Fruit fly (Drosophila melanogaster) whole organism, embryonic: Measurements from ENCODE around the gene CG6481.
A peak's percentile ranks its signal among the peaks of the same experiment; 100 is the strongest.

Experiments used
- CG10267 ChIP-seq: fragments of 200-800 bp; sonication (Bioruptor generic); optimal IDR thresholded peaks from 2 replicates; lab custom pipeline; 2018; ENCODE audit warnings: missing biosample characterization, mild to moderate bottlenecking, missing genetic modification characterization, moderate library complexity
- CG11723 ChIP-seq: fragments of 200-800 bp; sonication (Bioruptor generic); optimal IDR thresholded peaks from 2 replicates; lab custom pipeline; 2017; ENCODE audit warnings: missing biosample characterization, mild to moderate bottlenecking, missing genetic modification characterization
- CG12769 ChIP-seq: fragments of 200-800 bp; sonication (Bioruptor generic); optimal IDR thresholded peaks from 2 replicates; lab custom pipeline; 2019; ENCODE audit warnings: missing biosample characterization, mild to moderate bottlenecking, missing genetic modification characterization, moderate library complexity
- CG12942 ChIP-seq: fragments of 200-800 bp; sonication (Bioruptor generic); optimal IDR thresholded peaks from 3 replicates; lab custom pipeline; 2016; ENCODE audit warnings: missing biosample characterization, missing genetic modification characterization
- CG13296 ChIP-seq: fragments of 200-800 bp; sonication (Bioruptor generic); optimal IDR thresholded peaks from 3 replicates; lab custom pipeline; 2018; ENCODE audit warnings: missing biosample characterization, mild to moderate bottlenecking, missing genetic modification characterization
- CG14441 ChIP-seq: fragments of 200-800 bp; sonication (Bioruptor generic); IDR thresholded peaks from 2 replicates; pipeline ENCODE4 v1.3.6; 2022; ENCODE audit warnings: missing biosample characterization, missing genetic modification characterization
- CG15073 ChIP-seq: fragments of 200-800 bp; sonication (Bioruptor generic); optimal IDR thresholded peaks from 2 replicates; lab custom pipeline; 2016; ENCODE audit warnings: missing biosample characterization, missing genetic modification characterization
- CG17802 ChIP-seq: fragments of 200-800 bp; sonication (Bioruptor generic); optimal IDR thresholded peaks from 2 replicates; lab custom pipeline; 2018; ENCODE audit warnings: missing biosample characterization, mild to moderate bottlenecking, missing genetic modification characterization, moderate library complexity
- CG18476 ChIP-seq: fragments of 200-800 bp; sonication (Bioruptor generic); optimal IDR thresholded peaks from 2 replicates; lab custom pipeline; 2016; ENCODE audit warnings: missing biosample characterization, mild to moderate bottlenecking, missing genetic modification characterization
- CG2116 ChIP-seq: fragments of 200-800 bp; sonication (Bioruptor generic); optimal IDR thresholded peaks from 3 replicates; lab custom pipeline; 2018; ENCODE audit warnings: missing biosample characterization, mild to moderate bottlenecking, missing genetic modification characterization
- CG30403 ChIP-seq: fragments of 200-800 bp; sonication (Bioruptor generic); optimal IDR thresholded peaks from 3 replicates; lab custom pipeline; 2016; ENCODE audit warnings: missing biosample characterization, missing genetic modification characterization
- CG32767 ChIP-seq: fragments of 200-800 bp; sonication (Bioruptor generic); IDR thresholded peaks from 2 replicates; pipeline ENCODE4 v1.3.6; 2022; ENCODE audit warnings: missing biosample characterization, missing genetic modification characterization
- CG34224 ChIP-seq: fragments of 200-800 bp; sonication (Bioruptor generic); IDR thresholded peaks from 3 replicates; pipeline ENCODE4 v1.3.6; 2022; ENCODE audit warnings: missing biosample characterization, missing genetic modification characterization; ENCODE audit not compliant: partially characterized antibody
- CG43689 ChIP-seq: fragments of 200-800 bp; sonication (Bioruptor generic); IDR thresholded peaks from 2 replicates; pipeline ENCODE4 v1.3.6; 2022; ENCODE audit warnings: missing biosample characterization, missing genetic modification characterization
- CG6765 ChIP-seq: fragments of 200-800 bp; sonication (Bioruptor generic); optimal IDR thresholded peaks from 3 replicates; lab custom pipeline; 2017; ENCODE audit warnings: missing biosample characterization, mild to moderate bottlenecking, missing genetic modification characterization
- CG6791 ChIP-seq: fragments of 200-800 bp; sonication (Bioruptor generic); IDR thresholded peaks from 3 replicates; pipeline ENCODE4 v1.3.6; 2022; ENCODE audit warnings: missing biosample characterization, missing genetic modification characterization; ENCODE audit not compliant: partially characterized antibody
- CG8359 ChIP-seq: fragments of 200-800 bp; sonication (Bioruptor generic); optimal IDR thresholded peaks from 2 replicates; lab custom pipeline; 2017; ENCODE audit warnings: missing biosample characterization, mild to moderate bottlenecking, missing genetic modification characterization, borderline replicate concordance
- CG8944 ChIP-seq: fragments of 200-800 bp; sonication (Bioruptor generic); optimal IDR thresholded peaks from 3 replicates; lab custom pipeline; 2016; ENCODE audit warnings: missing biosample characterization, missing genetic modification characterization
- CG9876 ChIP-seq: fragments of 200-800 bp; sonication (Bioruptor generic); optimal IDR thresholded peaks from 2 replicates; lab custom pipeline; 2016; ENCODE audit warnings: missing biosample characterization, missing genetic modification characterization
- Camta ChIP-seq: fragments of 200-800 bp; sonication (Bioruptor generic); optimal IDR thresholded peaks from 2 replicates; lab custom pipeline; 2016; ENCODE audit warnings: missing biosample characterization, missing genetic modification characterization
- Dad ChIP-seq: fragments of 200-800 bp; sonication (Bioruptor generic); optimal IDR thresholded peaks from 3 replicates; lab custom pipeline; 2016; ENCODE audit warnings: missing biosample characterization, missing genetic modification characterization
- Dref ChIP-seq: fragments of 200-800 bp; sonication (Bioruptor generic); IDR thresholded peaks from 2 replicates; pipeline ENCODE4 v1.3.6; 2022; ENCODE audit warnings: missing biosample characterization, missing genetic modification characterization
- Fer3 ChIP-seq: fragments of 200-800 bp; sonication (Bioruptor generic); optimal IDR thresholded peaks from 2 replicates; lab custom pipeline; 2018; ENCODE audit warnings: missing biosample characterization, mild to moderate bottlenecking, missing genetic modification characterization, moderate library complexity
- GATAe ChIP-seq: fragments of 200-800 bp; sonication (Bioruptor generic); conservative IDR thresholded peaks from 2 replicates; pipeline ENCODE4 v1.3.6; 2022; ENCODE audit warnings: missing biosample characterization, missing genetic modification characterization
- H15 ChIP-seq: fragments of 200-800 bp; sonication (Bioruptor generic); IDR thresholded peaks from 3 replicates; pipeline ENCODE4 v1.3.6; 2022; ENCODE audit warnings: missing biosample characterization, missing genetic modification characterization
- Lpt ChIP-seq: fragments of >200 bp; optimal IDR thresholded peaks from 2 replicates; lab custom pipeline; 2018; ENCODE audit warnings: missing biosample characterization, missing genetic modification characterization
- Mad ChIP-seq: fragments of 200-800 bp; sonication (Bioruptor generic); optimal IDR thresholded peaks from 2 replicates; lab custom pipeline; 2016; ENCODE audit warnings: missing biosample characterization, missing genetic modification characterization
- Myb ChIP-seq: fragments of 200-800 bp; sonication (Bioruptor generic); optimal IDR thresholded peaks from 2 replicates; lab custom pipeline; 2016; ENCODE audit warnings: missing biosample characterization, missing genetic modification characterization
- Nf-YB ChIP-seq: fragments of 200-800 bp; sonication (Bioruptor generic); optimal IDR thresholded peaks from 3 replicates; lab custom pipeline; 2019; ENCODE audit warnings: missing biosample characterization, mild to moderate bottlenecking, missing genetic modification characterization, moderate library complexity
- Oaz ChIP-seq: fragments of 200-800 bp; sonication (Bioruptor generic); IDR thresholded peaks from 2 replicates; pipeline ENCODE4 v1.3.6; 2022; ENCODE audit warnings: missing biosample characterization, missing genetic modification characterization
- Oli ChIP-seq: fragments of 200-800 bp; sonication (Bioruptor generic); optimal IDR thresholded peaks from 2 replicates; lab custom pipeline; 2018; ENCODE audit warnings: missing biosample characterization, mild to moderate bottlenecking, missing genetic modification characterization, moderate library complexity
- Opbp ChIP-seq: fragments of 200-800 bp; sonication (Bioruptor generic); IDR thresholded peaks from 3 replicates; pipeline ENCODE4 v1.3.6; 2022; ENCODE audit warnings: missing biosample characterization, missing genetic modification characterization; ENCODE audit not compliant: partially characterized antibody
- Side ChIP-seq: fragments of 200-800 bp; sonication (Bioruptor generic); optimal IDR thresholded peaks from 2 replicates; lab custom pipeline; 2016; ENCODE audit warnings: missing biosample characterization, missing genetic modification characterization
- Tbp ChIP-seq: fragments of >200 bp; optimal IDR thresholded peaks from 2 replicates; lab custom pipeline; 2018; ENCODE audit warnings: missing biosample characterization, missing genetic modification characterization
- bsh ChIP-seq, 2 experiments: fragments of 200-800 bp; sonication (Bioruptor generic); optimal IDR thresholded peaks; 2 replicates each; lab custom pipeline; 2017 to 2018; ENCODE audit warnings: mild to moderate bottlenecking in 2 of 2, missing biosample characterization in 2 of 2, missing genetic modification characterization in 2 of 2, moderate library complexity in 1 of 2
- cato ChIP-seq: fragments of 200-800 bp; sonication (Bioruptor generic); optimal IDR thresholded peaks from 2 replicates; lab custom pipeline; 2016; ENCODE audit warnings: missing biosample characterization, missing genetic modification characterization, borderline replicate concordance
- dati ChIP-seq: fragments of 200-800 bp; sonication (Bioruptor generic); IDR thresholded peaks from 2 replicates; pipeline ENCODE4 v1.3.6; 2022; ENCODE audit warnings: missing biosample characterization, missing genetic modification characterization
- dmrt99B ChIP-seq: fragments of 200-800 bp; sonication (Bioruptor generic); optimal IDR thresholded peaks from 2 replicates; lab custom pipeline; 2018; ENCODE audit warnings: missing biosample characterization, mild to moderate bottlenecking, missing genetic modification characterization, moderate library complexity
- exex ChIP-seq: fragments of 200-800 bp; sonication (Bioruptor generic); optimal IDR thresholded peaks from 4 replicates; lab custom pipeline; 2018; ENCODE audit warnings: missing biosample characterization, mild to moderate bottlenecking, missing genetic modification characterization, moderate library complexity
- fd96Cb ChIP-seq: fragments of 200-800 bp; sonication (Bioruptor generic); optimal IDR thresholded peaks from 2 replicates; lab custom pipeline; 2018; ENCODE audit warnings: missing biosample characterization, mild to moderate bottlenecking, missing genetic modification characterization, moderate library complexity
- gro ChIP-seq: fragments of 200-800 bp; sonication (Bioruptor generic); optimal IDR thresholded peaks from 2 replicates; lab custom pipeline; 2016; ENCODE audit warnings: missing biosample characterization, missing genetic modification characterization
- hb ChIP-seq: fragments of 200-800 bp; sonication (Bioruptor generic); IDR thresholded peaks from 3 replicates; pipeline ENCODE4 v1.3.6; 2022; ENCODE audit warnings: missing biosample characterization, missing genetic modification characterization; ENCODE audit not compliant: partially characterized antibody
- hkb ChIP-seq, 2 experiments: fragments of 200-800 bp in 1 of 2; fragments of >200 bp in 1 of 2; sonication (Bioruptor generic) in 1 of 2; IDR thresholded peaks in 1 of 2; optimal IDR thresholded peaks in 1 of 2; 2 replicates each; pipeline versions ENCODE4 v1.3.6 to Lab custom; 2017 to 2022; ENCODE audit warnings: missing biosample characterization in 1 of 2, missing genetic modification characterization in 1 of 2
- jumu ChIP-seq: fragments of 200-800 bp; sonication (Bioruptor generic); optimal IDR thresholded peaks from 3 replicates; lab custom pipeline; 2016; ENCODE audit warnings: missing biosample characterization, missing genetic modification characterization
- klu ChIP-seq: fragments of 200-800 bp; sonication (Bioruptor generic); IDR thresholded peaks from 2 replicates; pipeline ENCODE4 v1.3.6; 2022; ENCODE audit warnings: missing biosample characterization, missing genetic modification characterization
- lbe ChIP-seq: fragments of 200-800 bp; sonication (Bioruptor generic); optimal IDR thresholded peaks from 2 replicates; lab custom pipeline; 2016; ENCODE audit warnings: missing biosample characterization, mild to moderate bottlenecking, missing genetic modification characterization
- nom ChIP-seq: fragments of 200-800 bp; sonication (Bioruptor generic); optimal IDR thresholded peaks from 2 replicates; lab custom pipeline; 2017; ENCODE audit warnings: missing biosample characterization, missing genetic modification characterization, mild to moderate bottlenecking, moderate library complexity, missing genetic modification reagents
- pum ChIP-seq: fragments of 200-800 bp; sonication (Bioruptor generic); optimal IDR thresholded peaks from 2 replicates; lab custom pipeline; 2016; ENCODE audit warnings: missing biosample characterization, missing genetic modification characterization
- rib ChIP-seq: fragments of 200-800 bp; sonication (Bioruptor generic); IDR thresholded peaks from 2 replicates; pipeline ENCODE4 v1.3.6; 2022; ENCODE audit warnings: missing biosample characterization, missing genetic modification characterization
- z ChIP-seq: fragments of 200-800 bp; sonication (Bioruptor generic); IDR thresholded peaks from 3 replicates; pipeline ENCODE4 v1.3.6; 2022; ENCODE audit warnings: missing biosample characterization, missing genetic modification characterization

Gene CG6481

dm6 chrX:18546785-18547184 lies 24.5 kb upstream of the CG6481 start (continued):
- TF ChIP-seq dati (GFP tag; lab: Robert Waterston, UW) (peak; percentile 70), CG6765 (GFP tag; lab: Kevin White, UChicago) (peak; percentile 33), gro (GFP tag; lab: Kevin White, UChicago) (peak; percentile 76), hkb (optimal IDR thresholded peaks at IDR 0.05; lab: Kevin White, UChicago) (no peak), hkb (GFP tag; IDR thresholded peaks at IDR 0.05; lab: Robert Waterston, UW) (peak; percentile 88), CG10267 (tag; lab: Kevin White, UChicago) (peak; percentile 60), klu (peak; percentile 81), Oaz (GFP tag; lab: Robert Waterston, UW) (peak; percentile 74), Dad (GFP tag; lab: Kevin White, UChicago) (peak; percentile 61), CG18476 (GFP tag; lab: Kevin White, UChicago) (peak; percentile 36), CG34224 (GFP tag; lab: Robert Waterston, UW) (no peak), rib (GFP tag; lab: Robert Waterston, UW) (peak; percentile 78), GATAe (GFP tag; lab: Robert Waterston, UW) (peak; percentile 45; the same call in 1 of the 2 replicates), jumu (GFP tag; lab: Kevin White, UChicago) (peak; percentile 70), bsh (GFP tag; optimal IDR thresholded peaks at IDR 0.05; lab: Kevin White, UChicago) (peak in 1 of 2 experiments; percentile 71), Opbp (GFP tag; lab: Robert Waterston, UW) (no peak), CG30403 (peak; percentile 78), CG32767 (GFP tag; lab: Robert Waterston, UW) (peak; percentile 72), Mad (peak; percentile 59), Fer3 (peak; percentile 81), Nf-YB (GFP tag; lab: Kevin White, UChicago) (peak; percentile 43), z (GFP tag; lab: Robert Waterston, UW) (no peak), H15 (GFP tag; lab: Robert Waterston, UW) (peak; percentile 83), fd96Cb (tag; lab: Kevin White, UChicago) (peak; percentile 68), CG13296 (GFP tag; lab: Kevin White, UChicago) (peak; percentile 75), CG2116 (GFP tag; lab: Kevin White, UChicago) (no peak), Oli (tag; lab: Kevin White, UChicago) (peak; percentile 87), cato (GFP tag; lab: Kevin White, UChicago) (peak; percentile 8), Myb (peak; percentile 57), CG11723 (GFP tag; lab: Kevin White, UChicago) (peak; percentile 54), CG43689 (GFP tag; lab: Robert Waterston, UW) (peak; percentile 39; the same call in 1 of the 2 replicates), CG8944 (GFP tag; lab: Kevin White, UChicago) (peak; percentile 53), Lpt (GFP tag; lab: Kevin White, UChicago) (no peak), CG12942 (GFP tag; lab: Kevin White, UChicago) (peak; percentile 51), hb (GFP tag; lab: Robert Waterston, UW) (no peak), CG15073 (no peak), CG12769 (tag; lab: Kevin White, UChicago) (peak; percentile 87), lbe (GFP tag; lab: Kevin White, UChicago) (peak; percentile 52), dmrt99B (tag; lab: Kevin White, UChicago) (peak; percentile 85), Side (GFP tag; lab: Kevin White, UChicago) (peak; percentile 66), nom (GFP tag; lab: Kevin White, UChicago) (no peak), CG8359 (no peak), CG14441 (GFP tag; lab: Robert Waterston, UW) (peak; percentile 92), exex (peak; percentile 25), pum (GFP tag; lab: Kevin White, UChicago) (peak; percentile 57), CG17802 (tag; lab: Kevin White, UChicago) (no peak), Tbp (no peak), Camta (GFP tag; lab: Kevin White, UChicago) (peak; percentile 54), CG6791 (GFP tag; lab: Robert Waterston, UW) (no peak), Dref (0 out of 2 replicates have a peak, but pooled peaks have one; percentile 8), CG9876 (peak; percentile 36)
